Worm (Caenorhabditis elegans) whole organism, young adult: Measurements from ENCODE around the gene T13G4.1.

Experiments used
- Y67H2A.10 ChIP-seq: fragments of 200-800 bp; sonication (Bioruptor generic); conservative IDR thresholded peaks from 2 replicates; pipeline ENCODE4 v1.3.6; 2022; ENCODE audit warnings: missing genetic modification reagents, missing genetic modification characterization, missing compliant biosample characterization
- unc-130 ChIP-seq: sonication (generic microtip); optimal IDR thresholded peaks from 2 replicates; lab custom pipeline; 2016; ENCODE audit warnings: missing genetic modification reagents, missing genetic modification characterization, missing compliant biosample characterization

ce11 chrX:1206029-1206428 lies 13.1 kb downstream of the T13G4.1 start, which contains the start of gene T13G4.7:
- no peak for TF ChIP-seq unc-130 (GFP tag; lab: Kevin White, UChicago)
- no peak for TF ChIP-seq Y67H2A.10 (GFP tag; lab: Robert Waterston, UW)
